Fruit fly (Drosophila melanogaster) whole organism, embryonic: Measurements from ENCODE around the gene Arp10.

Experiments
- Aef1 ChIP-seq: fragments of 200-800 bp; sonication (Bioruptor generic); IDR thresholded peaks from 3 replicates; pipeline ENCODE4 v1.3.6; 2022; ENCODE audit warnings: missing biosample characterization, missing genetic modification characterization
- BtbVII ChIP-seq: fragments of 200-800 bp; sonication (Bioruptor generic); optimal IDR thresholded peaks from 3 replicates; lab custom pipeline; 2017; ENCODE audit warnings: missing biosample characterization, mild to moderate bottlenecking, missing genetic modification characterization
- CG11247 ChIP-seq: fragments of 200-800 bp; sonication (Bioruptor generic); IDR thresholded peaks from 2 replicates; pipeline ENCODE4 v1.3.6; 2022; ENCODE audit warnings: missing biosample characterization, missing genetic modification characterization
- CG12219 ChIP-seq: fragments of 200-800 bp; sonication (Bioruptor generic); optimal IDR thresholded peaks from 3 replicates; lab custom pipeline; 2018; ENCODE audit warnings: missing biosample characterization, mild to moderate bottlenecking, missing genetic modification characterization
- CG13296 ChIP-seq: fragments of 200-800 bp; sonication (Bioruptor generic); optimal IDR thresholded peaks from 3 replicates; lab custom pipeline; 2018; ENCODE audit warnings: missing biosample characterization, mild to moderate bottlenecking, missing genetic modification characterization
- CG16813 ChIP-seq: fragments of 200-800 bp; sonication (Bioruptor generic); IDR thresholded peaks from 3 replicates; pipeline ENCODE4 v1.3.6; 2022; ENCODE audit warnings: missing biosample characterization, missing genetic modification characterization; ENCODE audit not compliant: partially characterized antibody
- CG32532 ChIP-seq: fragments of 200-800 bp; sonication (Bioruptor generic); IDR thresholded peaks from 2 replicates; pipeline ENCODE4 v1.3.6; 2022; ENCODE audit warnings: missing biosample characterization, missing genetic modification characterization
- CG34224 ChIP-seq: fragments of 200-800 bp; sonication (Bioruptor generic); IDR thresholded peaks from 3 replicates; pipeline ENCODE4 v1.3.6; 2022; ENCODE audit warnings: missing biosample characterization, missing genetic modification characterization; ENCODE audit not compliant: partially characterized antibody
- CG5180 ChIP-seq: fragments of 200-800 bp; sonication (Bioruptor generic); optimal IDR thresholded peaks from 3 replicates; lab custom pipeline; 2017; ENCODE audit warnings: missing biosample characterization, missing genetic modification characterization, mild to moderate bottlenecking, moderate library complexity, missing genetic modification reagents
- CG6683 ChIP-seq: fragments of 200-800 bp; sonication (Bioruptor generic); optimal IDR thresholded peaks from 2 replicates; lab custom pipeline; 2017; ENCODE audit warnings: missing biosample characterization, mild to moderate bottlenecking, missing genetic modification characterization, missing genetic modification reagents
- CG7928 ChIP-seq: fragments of 200-800 bp; sonication (Bioruptor generic); optimal IDR thresholded peaks from 2 replicates; lab custom pipeline; 2017; ENCODE audit warnings: missing biosample characterization, mild to moderate bottlenecking, missing genetic modification characterization
- CG7987 ChIP-seq: fragments of 200-800 bp; sonication (Bioruptor generic); optimal IDR thresholded peaks from 2 replicates; lab custom pipeline; 2018; ENCODE audit warnings: missing biosample characterization, mild to moderate bottlenecking, missing genetic modification characterization, moderate library complexity
- CG8388 ChIP-seq: fragments of 200-800 bp; sonication (Bioruptor generic); optimal IDR thresholded peaks from 2 replicates; lab custom pipeline; 2019; ENCODE audit warnings: missing biosample characterization, mild to moderate bottlenecking, missing genetic modification characterization, moderate library complexity
- CG8765 ChIP-seq: fragments of 200-800 bp; sonication (Bioruptor generic); IDR thresholded peaks from 2 replicates; pipeline ENCODE4 v1.3.6; 2022; ENCODE audit warnings: missing biosample characterization, missing genetic modification characterization
- CG8924 ChIP-seq: fragments of 200-800 bp; optimal IDR thresholded peaks from 3 replicates; lab custom pipeline; 2019; ENCODE audit warnings: missing biosample characterization, mild to moderate bottlenecking, missing genetic modification characterization, moderate library complexity
- CG9215 ChIP-seq: fragments of 200-800 bp; sonication (Bioruptor generic); IDR thresholded peaks from 2 replicates; pipeline ENCODE4 v1.3.6; 2022; ENCODE audit warnings: missing biosample characterization, missing genetic modification characterization
- CG9797 ChIP-seq: fragments of 200-800 bp; sonication (Bioruptor generic); optimal IDR thresholded peaks from 3 replicates; lab custom pipeline; 2018; ENCODE audit warnings: missing biosample characterization, mild to moderate bottlenecking, missing genetic modification characterization
- CHES-1-like ChIP-seq: fragments of 200-800 bp; sonication (Bioruptor generic); optimal IDR thresholded peaks from 2 replicates; lab custom pipeline; 2016; ENCODE audit warnings: missing biosample characterization, missing genetic modification characterization
- CTCF ChIP-seq: fragments of 200-800 bp; sonication (Bioruptor generic); optimal IDR thresholded peaks from 2 replicates; lab custom pipeline; 2017; ENCODE audit warnings: missing biosample characterization, mild to moderate bottlenecking, missing genetic modification characterization, moderate library complexity
- Dll ChIP-seq: fragments of 200-800 bp; sonication (Bioruptor generic); IDR thresholded peaks from 4 replicates; pipeline ENCODE4 v1.3.6; 2022; ENCODE audit warnings: missing biosample characterization, missing genetic modification characterization; ENCODE audit not compliant: partially characterized antibody
- Eip74EF ChIP-seq, 2 experiments: fragments of 200-800 bp in 1 of 2; fragments of >200 bp in 1 of 2; sonication (Bioruptor generic) in 1 of 2; optimal IDR thresholded peaks; 2 replicates each; lab custom pipeline; 2017 to 2019; ENCODE audit warnings: missing biosample characterization in 2 of 2, missing genetic modification characterization in 2 of 2, mild to moderate bottlenecking in 1 of 2, moderate library complexity in 1 of 2
- Fer1 ChIP-seq: fragments of 200-800 bp; sonication (Bioruptor generic); optimal IDR thresholded peaks from 2 replicates; lab custom pipeline; 2017; ENCODE audit warnings: missing biosample characterization, mild to moderate bottlenecking, missing genetic modification characterization
- Hr78 ChIP-seq, 2 experiments: fragments of 200-800 bp in 1 of 2; fragments of >200 bp in 1 of 2; sonication (Bioruptor generic) in 1 of 2; optimal IDR thresholded peaks; 2 replicates each; lab custom pipeline; 2017 to 2019; ENCODE audit warnings: missing biosample characterization in 2 of 2, missing genetic modification characterization in 2 of 2, mild to moderate bottlenecking in 1 of 2, moderate library complexity in 1 of 2
- Ptx1 ChIP-seq: fragments of 200-800 bp; sonication (Bioruptor generic); IDR thresholded peaks from 2 replicates; pipeline ENCODE4 v1.3.6; 2022; ENCODE audit warnings: missing biosample characterization, missing genetic modification characterization
- ab ChIP-seq: fragments of 200-800 bp; sonication (Bioruptor generic); optimal IDR thresholded peaks from 2 replicates; lab custom pipeline; 2016; ENCODE audit warnings: missing biosample characterization, missing genetic modification characterization
- amos ChIP-seq: fragments of 200-800 bp; sonication (Bioruptor generic); IDR thresholded peaks from 2 replicates; pipeline ENCODE4 v1.3.6; 2022; ENCODE audit warnings: missing biosample characterization, missing genetic modification characterization; ENCODE audit not compliant: partially characterized antibody
- aop ChIP-seq: fragments of 200-800 bp; sonication (Bioruptor generic); IDR thresholded peaks from 2 replicates; pipeline ENCODE4 v1.3.6; 2022; ENCODE audit warnings: missing biosample characterization, missing genetic modification characterization
- ato ChIP-seq: fragments of 200-800 bp; sonication (Bioruptor generic); IDR thresholded peaks from 2 replicates; pipeline ENCODE4 v1.3.6; 2022; ENCODE audit warnings: missing biosample characterization, missing genetic modification characterization; ENCODE audit not compliant: partially characterized antibody
- bab2 ChIP-seq: fragments of 200-800 bp; sonication (Bioruptor generic); optimal IDR thresholded peaks from 2 replicates; lab custom pipeline; 2016; ENCODE audit warnings: missing biosample characterization, missing genetic modification characterization
- dm ChIP-seq: fragments of 200-800 bp; sonication (Bioruptor generic); optimal IDR thresholded peaks from 3 replicates; lab custom pipeline; 2016; ENCODE audit warnings: missing biosample characterization, missing genetic modification characterization
- ewg ChIP-seq: fragments of 200-800 bp; sonication (Bioruptor generic); optimal IDR thresholded peaks from 3 replicates; lab custom pipeline; 2017; ENCODE audit warnings: mild to moderate bottlenecking, missing biosample characterization, missing genetic modification reagents, missing genetic modification characterization
- gce ChIP-seq: fragments of 200-800 bp; sonication (Bioruptor generic); IDR thresholded peaks from 3 replicates; pipeline ENCODE4 v1.3.6; 2022; ENCODE audit warnings: missing biosample characterization, missing genetic modification characterization
- gfzf ChIP-seq: fragments of 200-800 bp; sonication (Bioruptor generic); optimal IDR thresholded peaks from 2 replicates; lab custom pipeline; 2016; ENCODE audit warnings: missing biosample characterization, mild to moderate bottlenecking, missing genetic modification characterization, moderate library complexity
- ind ChIP-seq: fragments of 200-800 bp; sonication (Bioruptor generic); optimal IDR thresholded peaks from 3 replicates; lab custom pipeline; 2016; ENCODE audit warnings: missing biosample characterization, missing genetic modification characterization
- jumu ChIP-seq: fragments of 200-800 bp; sonication (Bioruptor generic); optimal IDR thresholded peaks from 3 replicates; lab custom pipeline; 2016; ENCODE audit warnings: missing biosample characterization, missing genetic modification characterization
- lov ChIP-seq, 2 experiments: fragments of 200-800 bp in 1 of 2; fragments of >200 bp in 1 of 2; sonication (Bioruptor generic) in 1 of 2; IDR thresholded peaks in 1 of 2; optimal IDR thresholded peaks in 1 of 2; 2 replicates in 1 of 2; 3 replicates in 1 of 2; pipeline versions ENCODE4 v1.3.6 to Lab custom; 2017 to 2022; ENCODE audit warnings: missing biosample characterization in 1 of 2, missing genetic modification characterization in 1 of 2
- mld ChIP-seq: fragments of 200-800 bp; sonication (Bioruptor generic); IDR thresholded peaks from 3 replicates; pipeline ENCODE4 v1.3.6; 2022; ENCODE audit warnings: missing biosample characterization, missing genetic modification characterization; ENCODE audit not compliant: partially characterized antibody
- nmo ChIP-seq: fragments of 200-800 bp; sonication (Bioruptor generic); optimal IDR thresholded peaks from 2 replicates; lab custom pipeline; 2018; ENCODE audit warnings: missing biosample characterization, mild to moderate bottlenecking, missing genetic modification characterization, moderate library complexity
- pnt ChIP-seq: fragments of 200-800 bp; sonication (Bioruptor generic); optimal IDR thresholded peaks from 3 replicates; lab custom pipeline; 2016; ENCODE audit warnings: missing biosample characterization, missing genetic modification characterization
- repo ChIP-seq: fragments of 200-800 bp; sonication (Bioruptor generic); optimal IDR thresholded peaks from 2 replicates; lab custom pipeline; 2016; ENCODE audit warnings: missing biosample characterization, missing genetic modification characterization
- row ChIP-seq: fragments of 200-800 bp; sonication (Bioruptor generic); IDR thresholded peaks from 3 replicates; pipeline ENCODE4 v1.3.6; 2022; ENCODE audit warnings: missing biosample characterization, missing genetic modification characterization
- so ChIP-seq: fragments of 200-800 bp; sonication (Bioruptor generic); IDR thresholded peaks from 3 replicates; pipeline ENCODE4 v1.3.6; 2022; ENCODE audit warnings: missing biosample characterization, missing genetic modification characterization
- sr ChIP-seq: fragments of 200-800 bp; sonication (Bioruptor generic); IDR thresholded peaks from 3 replicates; pipeline ENCODE4 v1.3.6; 2022; ENCODE audit warnings: missing biosample characterization, missing genetic modification characterization
- sug ChIP-seq: fragments of 200-800 bp; optimal IDR thresholded peaks from 2 replicates; lab custom pipeline; 2019; ENCODE audit warnings: missing biosample characterization, mild to moderate bottlenecking, missing genetic modification characterization, moderate library complexity
- tx ChIP-seq: fragments of 200-800 bp; sonication (Bioruptor generic); optimal IDR thresholded peaks from 2 replicates; lab custom pipeline; 2016; ENCODE audit warnings: missing biosample characterization, missing genetic modification characterization
- unc-4 ChIP-seq: fragments of 200-800 bp; sonication (Bioruptor generic); IDR thresholded peaks from 2 replicates; pipeline ENCODE4 v1.3.6; 2022; ENCODE audit warnings: missing biosample characterization, missing genetic modification characterization; ENCODE audit not compliant: partially characterized antibody
- yki ChIP-seq: fragments of >200 bp; optimal IDR thresholded peaks from 3 replicates; lab custom pipeline; 2018
- zfh2 ChIP-seq: fragments of 200-800 bp; sonication (Bioruptor generic); optimal IDR thresholded peaks from 2 replicates; lab custom pipeline; 2016; ENCODE audit warnings: missing biosample characterization, missing genetic modification characterization

Gene Arp10

dm6 chrX:19683040-19683875 is 37.3 kb upstream of the Arp10 start, which contains the start of the genes dome and Ubqn (continued):
- TF ChIP-seq CHES-1-like (GFP tag; lab: Kevin White, UChicago) (peak; percentile 56), sug (tag; lab: Kevin White, UChicago) (peak; percentile 74), CG34224 (GFP tag; lab: Robert Waterston, UW) (peak; percentile 84), Fer1 (GFP tag; lab: Kevin White, UChicago) (peak; percentile 48), nmo (GFP tag; lab: Kevin White, UChicago) (peak; percentile 74), mld (GFP tag; lab: Robert Waterston, UW) (peak; percentile 68; the same call in 2 of the 3 replicates), jumu (GFP tag; lab: Kevin White, UChicago) (peak; percentile 55), CG13296 (GFP tag; lab: Kevin White, UChicago) (peak; percentile 23), gce (GFP tag; lab: Robert Waterston, UW) (0 out of 3 replicates have a peak, but pooled peaks have one; percentile 9), dm (GFP tag; lab: Kevin White, UChicago) (peak; percentile 22), aop (GFP tag; lab: Robert Waterston, UW) (no peak), BtbVII (GFP tag; lab: Kevin White, UChicago) (peak; percentile 25), gfzf (GFP tag; lab: Kevin White, UChicago) (peak; percentile 74), unc-4 (GFP tag; lab: Robert Waterston, UW) (peak; percentile 90), bab2 (no peak), CG8765 (GFP tag; lab: Robert Waterston, UW) (no peak), lov (optimal IDR thresholded peaks at IDR 0.05; lab: Kevin White, UChicago) (no peak), lov (GFP tag; IDR thresholded peaks at IDR 0.05; lab: Robert Waterston, UW) (no peak), zfh2 (GFP tag; lab: Kevin White, UChicago) (peak; percentile 27), Dll (GFP tag; lab: Robert Waterston, UW) (peak; percentile 93), CG8388 (GFP tag; lab: Kevin White, UChicago) (no peak), ewg (GFP tag; lab: Kevin White, UChicago) (peak; percentile 27), ind (GFP tag; lab: Kevin White, UChicago) (no peak), so (GFP tag; lab: Robert Waterston, UW) (no peak), Hr78 (GFP tag; optimal IDR thresholded peaks at IDR 0.05; lab: Kevin White, UChicago) (no peak), CG32532 (GFP tag; lab: Robert Waterston, UW) (peak; percentile 60; the same call in 1 of the 2 replicates), CG11247 (GFP tag; lab: Robert Waterston, UW) (no peak), CG16813 (GFP tag; lab: Robert Waterston, UW) (peak; percentile 95), Aef1 (GFP tag; lab: Robert Waterston, UW) (no peak), CG6683 (GFP tag; lab: Kevin White, UChicago) (no peak), sr (GFP tag; lab: Robert Waterston, UW) (no peak), CG7987 (no peak), ato (GFP tag; lab: Robert Waterston, UW) (peak; percentile 82), ab (no peak), CG9797 (GFP tag; lab: Kevin White, UChicago) (peak; percentile 98), CG8924 (tag; lab: Kevin White, UChicago) (peak; percentile 36), amos (peak; percentile 86), row (peak; percentile 56), Ptx1 (no peak), CG9215 (0 out of 2 replicates have a peak, but pooled peaks have one; percentile 14), repo (GFP tag; lab: Kevin White, UChicago) (no peak), CG5180 (GFP tag; lab: Kevin White, UChicago) (peak; percentile 23), CG12219 (GFP tag; lab: Kevin White, UChicago) (no peak), yki (lab: Kevin White, UChicago) (peak; percentile 92), CG7928 (GFP tag; lab: Kevin White, UChicago) (peak; percentile 94), pnt (GFP tag; lab: Kevin White, UChicago) (no peak), Eip74EF (GFP tag; optimal IDR thresholded peaks at IDR 0.05; lab: Kevin White, UChicago) (no peak), tx (GFP tag; lab: Kevin White, UChicago) (no peak), CTCF (peak; percentile 76)
